Worm (Caenorhabditis elegans) whole organism, young adult: Measurements from ENCODE around the gene pelo-1.

Experiments used
- D2030.7 ChIP-seq: fragments of 200-800 bp; sonication (Bioruptor generic); IDR thresholded peaks from 2 replicates; pipeline ENCODE4 v1.3.6; 2022; ENCODE audit warnings: missing genetic modification reagents, missing genetic modification characterization, missing compliant biosample characterization
- F22D6.2 ChIP-seq: sonication (generic microtip); optimal IDR thresholded peaks from 2 replicates; lab custom pipeline; 2016; ENCODE audit warnings: mild to moderate bottlenecking, missing genetic modification characterization, missing compliant biosample characterization
- F49E8.2 ChIP-seq: sonication (generic microtip); optimal IDR thresholded peaks from 3 replicates; lab custom pipeline; 2017; ENCODE audit warnings: missing genetic modification characterization, mild to moderate bottlenecking, missing compliant biosample characterization, antibody characterized with exemption, moderate library complexity; ENCODE audit not compliant: insufficient read depth
- K12H6.12 ChIP-seq: fragments of 200-800 bp; sonication (Bioruptor generic); optimal IDR thresholded peaks from 2 replicates; lab custom pipeline; 2018; ENCODE audit warnings: mild to moderate bottlenecking, missing genetic modification characterization, missing compliant biosample characterization
- Y53F4B.3 ChIP-seq: fragments of 200-800 bp; sonication (Bioruptor generic); IDR thresholded peaks from 2 replicates; pipeline ENCODE4 v1.3.6; 2022; ENCODE audit warnings: missing genetic modification reagents, missing genetic modification characterization, missing compliant biosample characterization
- Y95B8A.8 ChIP-seq: fragments of 200-800 bp; sonication (Bioruptor generic); IDR thresholded peaks from 2 replicates; pipeline ENCODE4 v1.3.6; 2022; ENCODE audit warnings: missing genetic modification reagents, missing genetic modification characterization, missing compliant biosample characterization
- ZK185.1 ChIP-seq: sonication (generic microtip); optimal IDR thresholded peaks from 2 replicates; lab custom pipeline; 2016; ENCODE audit warnings: mild to moderate bottlenecking, missing genetic modification characterization, missing compliant biosample characterization; ENCODE audit not compliant: poor library complexity, severe bottlenecking
- aptf-2 ChIP-seq: fragments of 200-800 bp; sonication (Bioruptor generic); conservative IDR thresholded peaks from 2 replicates; pipeline ENCODE4 v1.3.6; 2022; ENCODE audit warnings: missing genetic modification reagents, missing genetic modification characterization, missing compliant biosample characterization
- attf-3 ChIP-seq: fragments of 200-800 bp; sonication (Bioruptor generic); conservative IDR thresholded peaks from 2 replicates; pipeline ENCODE4 v1.3.6; 2022; ENCODE audit warnings: missing genetic modification reagents, missing genetic modification characterization, missing compliant biosample characterization
- attf-5 ChIP-seq: fragments of 200-800 bp; sonication (Bioruptor generic); optimal IDR thresholded peaks from 2 replicates; lab custom pipeline; 2018; ENCODE audit warnings: mild to moderate bottlenecking, missing genetic modification characterization, missing compliant biosample characterization
- ccch-3 ChIP-seq: fragments of 200-800 bp; sonication (Bioruptor generic); optimal IDR thresholded peaks from 2 replicates; lab custom pipeline; 2018; ENCODE audit warnings: mild to moderate bottlenecking, missing genetic modification characterization, missing compliant biosample characterization
- ceh-91 ChIP-seq: fragments of 200-800 bp; sonication (Bioruptor generic); IDR thresholded peaks from 2 replicates; pipeline ENCODE4 v1.3.6; 2022; ENCODE audit warnings: missing genetic modification reagents, missing genetic modification characterization, missing compliant biosample characterization
- dox-1 ChIP-seq: fragments of 200-800 bp; sonication (Bioruptor generic); IDR thresholded peaks from 2 replicates; pipeline ENCODE4 v1.3.6; 2022; ENCODE audit warnings: missing genetic modification reagents, missing genetic modification characterization, missing compliant biosample characterization
- egl-44 ChIP-seq: fragments of 200-800 bp; sonication (Bioruptor generic); IDR thresholded peaks from 2 replicates; pipeline ENCODE4 v1.3.6; 2022; ENCODE audit warnings: missing genetic modification reagents, missing genetic modification characterization, missing compliant biosample characterization
- him-1 ChIP-seq: sonication (generic microtip); optimal IDR thresholded peaks from 2 replicates; lab custom pipeline; 2016; ENCODE audit warnings: missing genotype, missing genetic modification reagents, missing genetic modification characterization, missing compliant biosample characterization
- hmg-1.2 ChIP-seq: fragments of 200-800 bp; sonication (Bioruptor generic); IDR thresholded peaks from 2 replicates; pipeline ENCODE4 v1.3.6; 2022; ENCODE audit warnings: missing genetic modification reagents, missing genetic modification characterization, missing compliant biosample characterization
- lin-54 ChIP-seq: fragments of 200-800 bp; sonication (Bioruptor generic); optimal IDR thresholded peaks from 2 replicates; lab custom pipeline; 2018; ENCODE audit warnings: mild to moderate bottlenecking, missing genetic modification characterization, missing compliant biosample characterization
- lir-1 ChIP-seq: fragments of 200-800 bp; sonication (Bioruptor generic); conservative IDR thresholded peaks from 2 replicates; pipeline ENCODE4 v1.3.6; 2022; ENCODE audit warnings: missing genetic modification reagents, missing genetic modification characterization, missing compliant biosample characterization
- lsl-1 ChIP-seq: fragments of 200-800 bp; sonication (Bioruptor generic); optimal IDR thresholded peaks from 2 replicates; lab custom pipeline; 2018; ENCODE audit warnings: mild to moderate bottlenecking, missing genetic modification characterization, moderate library complexity, missing compliant biosample characterization
- madf-10 ChIP-seq: sonication (generic microtip); optimal IDR thresholded peaks from 2 replicates; lab custom pipeline; 2016; ENCODE audit warnings: mild to moderate bottlenecking, missing genetic modification characterization, missing compliant biosample characterization
- madf-6 ChIP-seq: fragments of 200-800 bp; sonication (Bioruptor generic); IDR thresholded peaks from 2 replicates; pipeline ENCODE4 v1.3.6; 2022; ENCODE audit warnings: missing genetic modification reagents, missing genetic modification characterization, missing compliant biosample characterization
- madf-8 ChIP-seq: fragments of 200-800 bp; sonication (Bioruptor generic); conservative IDR thresholded peaks from 2 replicates; pipeline ENCODE4 v1.3.6; 2022; ENCODE audit warnings: missing genetic modification reagents, missing genetic modification characterization, missing compliant biosample characterization
- nfya-1 ChIP-seq: sonication (generic microtip); optimal IDR thresholded peaks from 2 replicates; lab custom pipeline; 2017; ENCODE audit warnings: antibody characterized with exemption, missing compliant biosample characterization, missing genetic modification characterization, borderline replicate concordance; ENCODE audit not compliant: insufficient read depth
- nhr-90 ChIP-seq: sonication (generic microtip); optimal IDR thresholded peaks from 2 replicates; lab custom pipeline; 2016; ENCODE audit warnings: missing genotype, mild to moderate bottlenecking, missing genetic modification characterization, missing compliant biosample characterization
- rcor-1 ChIP-seq: fragments of 200-800 bp; sonication (Bioruptor generic); IDR thresholded peaks from 2 replicates; pipeline ENCODE4 v1.3.6; 2022; ENCODE audit warnings: missing genetic modification reagents, missing genetic modification characterization, missing compliant biosample characterization
- rec-8 ChIP-seq, 2 experiments: sonication (generic microtip); optimal IDR thresholded peaks; 2 replicates each; lab custom pipeline; 2016; ENCODE audit warnings: mild to moderate bottlenecking in 2 of 2, missing genetic modification characterization in 2 of 2, missing genetic modification reagents in 2 of 2, missing genotype in 2 of 2, missing biosample characterization in 1 of 2, missing compliant biosample characterization in 1 of 2, moderate library complexity in 1 of 2
- snpc-4 ChIP-seq, 5 experiments: fragments of 150-350 bp in 1 of 5; sonication (generic microtip) in 4 of 5; optimal IDR thresholded peaks; 2 replicates each; lab custom pipeline; 2014 to 2018; ENCODE audit warnings: missing genetic modification characterization in 5 of 5, missing biosample characterization in 3 of 5, antibody characterized with exemption in 2 of 5, mild to moderate bottlenecking in 2 of 5, missing compliant biosample characterization in 2 of 5, missing genotype in 2 of 5, moderate library complexity in 2 of 5, missing genetic modification reagents in 1 of 5
- tlf-1 ChIP-seq: fragments of 200-800 bp; sonication (Bioruptor generic); optimal IDR thresholded peaks from 2 replicates; lab custom pipeline; 2018; ENCODE audit warnings: mild to moderate bottlenecking, missing genetic modification characterization, missing compliant biosample characterization
- unc-130 ChIP-seq: sonication (generic microtip); optimal IDR thresholded peaks from 2 replicates; lab custom pipeline; 2016; ENCODE audit warnings: missing genetic modification reagents, missing genetic modification characterization, missing compliant biosample characterization
- xnd-1 ChIP-seq: sonication (generic microtip); optimal IDR thresholded peaks from 2 replicates; lab custom pipeline; 2016; ENCODE audit warnings: missing genotype, missing genetic modification reagents, missing genetic modification characterization, missing compliant biosample characterization
- ztf-26 ChIP-seq: sonication (generic microtip); optimal IDR thresholded peaks from 2 replicates; lab custom pipeline; 2017; ENCODE audit warnings: missing genetic modification characterization, missing compliant biosample characterization
- ztf-28 ChIP-seq: fragments of 200-800 bp; sonication (Bioruptor generic); IDR thresholded peaks from 2 replicates; pipeline ENCODE4 v1.3.6; 2022; ENCODE audit warnings: missing genetic modification reagents, missing genetic modification characterization, missing compliant biosample characterization

Gene pelo-1

DNA sequence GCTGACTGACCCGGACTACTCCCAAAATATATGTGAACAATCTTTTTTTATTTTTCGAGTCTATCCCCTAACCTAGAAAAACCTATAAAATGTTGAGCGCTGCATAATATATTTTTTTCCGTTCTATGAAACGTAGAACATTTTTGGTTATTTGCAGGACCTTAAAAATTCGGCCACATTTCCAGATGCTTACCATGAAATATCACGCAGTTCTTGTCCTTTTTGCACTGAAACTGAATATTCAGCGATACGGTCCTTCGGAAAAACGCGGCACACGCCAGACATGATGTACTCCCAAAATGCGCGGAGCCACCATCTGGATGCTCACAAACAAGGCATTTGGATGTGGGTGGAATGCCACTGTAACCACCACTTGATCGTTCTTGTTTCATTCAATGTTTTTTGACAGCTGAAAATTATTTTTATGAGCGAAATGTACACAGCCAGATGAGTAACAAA is 28.8 kb upstream of the pelo-1 start, which contains the start of gene nhr-20:
nhr-20 (minus strand) TSS at position 409 of the 459 bp plus-strand sequence.
- TF ChIP-seq unc-130 (GFP tag; lab: Kevin White, UChicago), result no peak
- TF ChIP-seq lin-54 (GFP tag; lab: Kevin White, UChicago), result no peak
- no peak for TF ChIP-seq Y95B8A.8 (GFP tag; lab: Robert Waterston, UW)
- no peak for TF ChIP-seq rcor-1
- TF ChIP-seq ZK185.1 (tag; lab: Kevin White, UChicago), result no peak
- TF ChIP-seq egl-44 (GFP tag; lab: Robert Waterston, UW), result no peak
- no peak for TF ChIP-seq tlf-1 (GFP tag; lab: Kevin White, UChicago)
- TF ChIP-seq F49E8.2 (tag; lab: Kevin White, UChicago), result no peak
- TF ChIP-seq nhr-90 (tag; lab: Kevin White, UChicago), result no peak
- no peak for TF ChIP-seq aptf-2 (GFP tag; lab: Robert Waterston, UW)

ce11 chrIII:4231372-4231771 is 27.4 kb upstream of the pelo-1 start:
- TF ChIP-seq ccch-3 (GFP tag; lab: Kevin White, UChicago), result no peak
- no peak for TF ChIP-seq attf-5 (GFP tag; lab: Kevin White, UChicago)
- TF ChIP-seq ztf-28, result no peak

DNA sequence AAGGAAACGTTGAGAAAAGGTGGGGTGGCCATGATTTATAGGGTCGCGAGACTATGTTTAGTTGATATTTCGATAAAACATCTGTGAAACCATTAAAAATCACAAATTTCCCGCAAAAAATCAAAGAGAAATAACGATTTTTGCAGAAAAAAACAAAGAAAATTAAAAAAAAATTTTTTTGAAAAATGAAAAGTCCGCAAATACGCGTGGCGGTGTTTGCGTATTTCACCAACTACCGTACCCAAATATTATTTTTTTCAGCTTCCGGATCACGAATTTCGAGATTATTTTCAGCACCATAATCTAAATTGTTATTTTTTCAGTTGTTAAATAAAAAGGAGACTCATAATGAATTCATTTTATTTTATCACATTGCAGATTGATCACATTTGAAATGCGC is 26.1 kb upstream of the pelo-1 start:
- TF ChIP-seq rec-8 (tag; optimal IDR thresholded peaks at IDR 0.05; lab: Kevin White, UChicago) (no peak), F49E8.2 (tag; lab: Kevin White, UChicago) (no peak), ceh-91 (GFP tag; lab: Robert Waterston, UW) (peak; percentile 49; the same call in 1 of the 2 replicates), lsl-1 (GFP tag; lab: Kevin White, UChicago) (peak; percentile 88), D2030.7 (GFP tag; lab: Robert Waterston, UW) (peak; percentile 27; the same call in 1 of the 2 replicates), madf-6 (GFP tag; lab: Robert Waterston, UW) (peak; percentile 61), xnd-1 (peak; percentile 15), him-1 (tag; lab: Kevin White, UChicago) (peak; percentile 58), hmg-1.2 (GFP tag; lab: Robert Waterston, UW) (0 out of 2 replicates have a peak, but pooled peaks have one; percentile 19), madf-10 (tag; lab: Kevin White, UChicago) (no peak), lir-1 (GFP tag; lab: Robert Waterston, UW) (no peak), dox-1 (GFP tag; lab: Robert Waterston, UW) (0 out of 2 replicates have a peak, but pooled peaks have one; percentile 17), madf-8 (0 out of 2 replicates have a peak, but pooled peaks have one; percentile 22)

DNA sequence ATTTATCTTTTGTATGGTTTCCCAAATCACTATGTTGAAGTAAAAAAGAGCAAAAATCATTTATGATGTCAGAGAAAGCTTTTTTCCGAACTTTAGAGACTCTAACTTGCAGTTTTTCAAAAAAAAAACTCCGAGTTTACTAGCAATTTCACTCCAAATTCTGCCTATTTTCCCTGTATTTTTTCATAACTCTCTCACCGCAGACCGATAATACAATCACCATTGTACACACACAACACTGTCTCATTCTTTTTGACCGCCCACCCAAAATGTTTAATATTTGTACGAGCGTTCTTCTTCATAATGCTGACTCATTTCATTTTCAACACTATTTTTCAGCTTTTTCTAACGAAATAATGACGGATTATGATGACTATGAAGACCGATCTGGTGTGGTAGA is 24.8 kb upstream of the pelo-1 start, which contains the start of gene F43C1.5:
F43C1.5 (plus strand) TSS at position 301 of the 400 bp plus-strand sequence.
- TF ChIP-seq Y53F4B.3 (GFP tag; lab: Robert Waterston, UW) (no peak), nfya-1 (no peak), ztf-26 (no peak), snpc-4 (GFP tag; optimal IDR thresholded peaks at IDR 0.05; lab: Kevin White, UChicago) (no peak), snpc-4 (tag; optimal IDR thresholded peaks at IDR 0.05; lab: Kevin White, UChicago) (no peak), dox-1 (GFP tag; lab: Robert Waterston, UW) (no peak), K12H6.12 (no peak), attf-3 (GFP tag; lab: Robert Waterston, UW) (no peak), F22D6.2 (tag; lab: Kevin White, UChicago) (no peak)
- TF ChIP-seq, all 124 proteins: peak for 0
